Worm (Caenorhabditis elegans): ENCODE data around the gene D1054.1.

DNA sequence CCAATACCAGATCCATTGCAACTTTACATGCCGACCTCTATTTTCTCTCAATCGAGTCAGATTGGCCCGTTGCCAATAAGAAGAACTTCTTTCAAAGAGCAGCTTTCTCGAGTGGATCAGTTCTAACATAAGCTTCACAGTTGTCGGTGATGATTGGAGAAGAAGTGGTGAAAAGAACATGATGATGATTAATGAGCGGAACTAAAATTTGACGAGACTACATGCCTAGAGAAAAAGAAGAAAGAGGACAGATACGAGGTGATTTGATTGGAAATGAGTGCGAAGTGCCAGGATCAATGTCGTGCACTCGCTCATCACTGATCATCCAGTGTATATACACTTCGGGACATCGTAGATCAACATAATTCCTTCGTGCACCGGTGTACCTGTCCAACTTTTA lies 42.4 kb downstream of the D1054.1 start:
- TF ChIP-seq dao-5 (tag; optimal IDR thresholded peaks at IDR 0.05) (no peak), him-1 (tag; optimal IDR thresholded peaks at IDR 0.05) (no peak), W03F9.2 (tag; optimal IDR thresholded peaks at IDR 0.05) (no peak)
